Worm (Caenorhabditis elegans): Measurements from ENCODE around the gene C45H4.13.

DNA sequence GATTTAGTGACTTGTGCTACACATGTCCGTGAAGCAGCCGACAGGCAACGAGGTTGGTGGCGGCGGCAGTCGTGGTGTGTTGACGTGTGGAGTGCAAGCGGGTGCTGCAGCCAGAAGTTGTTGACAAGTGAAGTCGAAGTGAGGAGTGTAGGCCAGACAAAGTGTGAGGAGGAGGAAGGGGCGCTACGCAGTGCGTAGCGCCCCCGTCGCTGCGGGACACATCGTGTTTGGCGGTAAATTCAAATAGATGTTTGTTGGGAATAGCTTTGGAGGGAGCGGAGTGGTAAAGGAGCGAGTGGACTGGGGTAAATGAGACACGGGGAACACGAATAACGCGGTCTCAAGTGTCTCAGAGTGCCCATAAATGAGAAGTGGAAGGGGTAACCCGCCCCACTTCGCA, 34.7 kb upstream of the C45H4.13 start:
- no peak for TF ChIP-seq mdl-1 (tag; optimal IDR thresholded peaks at IDR 0.05)
- TF ChIP-seq egl-13 (tag; optimal IDR thresholded peaks at IDR 0.05): no peak
- TF ChIP-seq zag-1 (tag; optimal IDR thresholded peaks at IDR 0.05): no peak
- no peak for TF ChIP-seq C16A3.4 (tag; optimal IDR thresholded peaks at IDR 0.05)
- TF ChIP-seq sup-37 (GFP tag; optimal IDR thresholded peaks at IDR 0.05): no peak
- no peak for TF ChIP-seq elt-2 (tag; optimal IDR thresholded peaks at IDR 0.05)
- no peak for TF ChIP-seq efl-3 (GFP tag; optimal IDR thresholded peaks at IDR 0.05)
- TF ChIP-seq ztf-11 (tag; optimal IDR thresholded peaks at IDR 0.05): no peak
